Worm (Caenorhabditis elegans): Measurements from ENCODE around the gene R08E5.4.

The R08E5.4 gene

DNA sequence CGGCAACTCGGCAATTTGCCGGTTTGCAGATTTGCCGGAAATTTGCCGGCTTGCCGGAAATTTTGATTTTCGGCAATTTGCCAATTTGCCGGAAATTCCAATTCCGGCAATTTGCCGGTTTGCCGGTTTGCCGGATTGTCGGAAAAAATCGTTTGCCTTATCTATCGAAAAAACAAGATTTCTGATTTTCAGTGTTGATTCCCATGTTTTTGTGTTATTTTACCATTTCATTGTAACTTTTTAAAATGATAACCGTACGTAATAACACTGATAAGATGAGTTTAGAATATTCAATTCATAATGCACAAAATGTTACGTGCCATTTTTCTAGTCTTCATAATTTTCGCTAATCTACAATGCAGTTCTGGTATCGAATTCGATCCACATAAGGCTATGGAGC, 7.5 kb upstream of the R08E5.4 start, which contains the start of gene oac-55:
Gene oac-55 (plus strand): TSS at position 301 of the 400 bp plus-strand sequence.
- TF ChIP-seq nhr-11 (tag; optimal IDR thresholded peaks at IDR 0.05) (no peak), nhr-12 (tag; optimal IDR thresholded peaks at IDR 0.05) (no peak), elt-2 (tag; optimal IDR thresholded peaks at IDR 0.05) (no peak), tlp-1 (tag; optimal IDR thresholded peaks at IDR 0.05) (no peak), unc-130 (tag; optimal IDR thresholded peaks at IDR 0.05) (no peak), mep-1 (tag; optimal IDR thresholded peaks at IDR 0.05) (no peak), sup-37 (GFP tag; optimal IDR thresholded peaks at IDR 0.05) (no peak), fkh-10 (GFP tag; optimal IDR thresholded peaks at IDR 0.05) (no peak), aha-1 (tag; optimal IDR thresholded peaks at IDR 0.05) (no peak), nhr-47 (tag; optimal IDR thresholded peaks at IDR 0.05) (no peak), hlh-4 (tag; optimal IDR thresholded peaks at IDR 0.05) (no peak), fkh-4 (tag; optimal IDR thresholded peaks at IDR 0.05; ENCODE audit: borderline replicate concordance) (no peak), pax-3 (tag; optimal IDR thresholded peaks at IDR 0.05) (no peak), efl-3 (GFP tag; optimal IDR thresholded peaks at IDR 0.05) (no peak), C04F5.9 (tag; optimal IDR thresholded peaks at IDR 0.05) (no peak), ztf-11 (tag; optimal IDR thresholded peaks at IDR 0.05) (no peak), nhr-71 (tag; optimal IDR thresholded peaks at IDR 0.05) (no peak), vab-15 (tag; optimal IDR thresholded peaks at IDR 0.05) (no peak)

DNA sequence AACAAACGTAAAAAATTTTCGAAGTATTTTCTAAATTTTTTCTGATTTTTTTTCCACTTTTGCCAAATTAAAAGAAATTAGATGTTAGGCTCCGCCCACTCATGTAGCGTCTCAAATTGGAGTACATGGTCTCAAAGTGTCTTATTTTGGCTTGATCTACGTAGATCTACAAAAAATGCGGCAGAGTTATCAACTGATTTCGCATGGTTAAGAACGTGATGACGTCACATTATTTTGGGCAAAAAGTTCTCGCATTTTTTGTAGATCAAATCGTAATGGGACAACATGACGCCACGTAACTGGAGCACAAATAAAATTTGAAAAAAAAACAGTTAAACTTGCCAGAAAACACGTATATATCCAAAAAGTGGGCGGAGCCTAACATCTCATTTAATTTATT, 6.5 kb upstream of the R08E5.4 start:
- no peak for TF ChIP-seq ceh-90 (tag; optimal IDR thresholded peaks at IDR 0.05)
- no peak for TF ChIP-seq nhr-11 (tag; optimal IDR thresholded peaks at IDR 0.05)
- TF ChIP-seq tlp-1 (tag; optimal IDR thresholded peaks at IDR 0.05): no peak
- TF ChIP-seq dsc-1 (tag; optimal IDR thresholded peaks at IDR 0.05): no peak
- no peak for TF ChIP-seq mab-9 (GFP tag; IDR thresholded peaks at IDR 0.05)
- no peak for TF ChIP-seq vab-15 (tag; optimal IDR thresholded peaks at IDR 0.05)
- TF ChIP-seq aly-2 (tag; optimal IDR thresholded peaks at IDR 0.05): no peak
- no peak for TF ChIP-seq ztf-11 (tag; optimal IDR thresholded peaks at IDR 0.05)
- TF ChIP-seq dpl-1 (GFP tag; optimal IDR thresholded peaks at IDR 0.05): no peak
- no peak for TF ChIP-seq zip-4 (GFP tag; optimal IDR thresholded peaks at IDR 0.05)
- no peak for TF ChIP-seq snu-23 (GFP tag; optimal IDR thresholded peaks at IDR 0.05)
- TF ChIP-seq egl-27 (tag; optimal IDR thresholded peaks at IDR 0.05): no peak
- TF ChIP-seq lir-3 (tag; optimal IDR thresholded peaks at IDR 0.05; ENCODE audit: poor library complexity): no peak
- no peak for TF ChIP-seq lsy-2 (tag; optimal IDR thresholded peaks at IDR 0.05)
- no peak for TF ChIP-seq aha-1 (tag; optimal IDR thresholded peaks at IDR 0.05)
- TF ChIP-seq skn-1 (tag; optimal IDR thresholded peaks at IDR 0.05): no peak
- no peak for TF ChIP-seq nhr-76 (tag; optimal IDR thresholded peaks at IDR 0.05)
- no peak for TF ChIP-seq nhr-90 (tag; optimal IDR thresholded peaks at IDR 0.05; ENCODE audit: poor library complexity)
- no peak for TF ChIP-seq unc-130 (tag; optimal IDR thresholded peaks at IDR 0.05)

DNA sequence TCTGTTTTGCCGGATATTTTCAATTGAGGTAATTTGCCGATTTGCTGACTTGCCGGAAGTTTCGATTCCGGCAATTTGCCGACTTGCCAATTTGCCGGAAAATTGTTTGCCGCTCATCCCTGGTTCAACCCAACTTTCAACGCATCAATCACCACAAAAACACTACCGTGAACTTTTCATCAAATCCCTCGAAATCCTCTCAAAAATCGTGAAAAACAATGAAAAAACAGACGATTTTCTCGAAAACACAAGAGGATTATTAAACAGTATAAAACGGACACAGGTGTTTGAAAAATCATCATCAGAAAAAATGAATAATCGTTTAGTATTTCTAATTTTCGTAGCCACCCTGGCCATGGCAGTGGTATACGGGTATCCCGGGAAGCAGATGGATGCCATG, 1.5 kb upstream of the R08E5.4 start, which contains the start of gene Y39H10A.1:
Gene Y39H10A.1 (plus strand): TSS at position 301 of the 400 bp plus-strand sequence.
- no peak for TF ChIP-seq mdl-1 (tag; optimal IDR thresholded peaks at IDR 0.05)
- no peak for TF ChIP-seq swsn-7 (tag; optimal IDR thresholded peaks at IDR 0.05)
- no peak for TF ChIP-seq pag-3 (tag; optimal IDR thresholded peaks at IDR 0.05; ENCODE audit: borderline replicate concordance, insufficient read depth)
- TF ChIP-seq efl-3 (GFP tag; optimal IDR thresholded peaks at IDR 0.05): no peak
- TF ChIP-seq lin-39 (tag; optimal IDR thresholded peaks at IDR 0.05): no peak
- no peak for TF ChIP-seq unc-130 (tag; optimal IDR thresholded peaks at IDR 0.05)
